Worm (Caenorhabditis elegans) whole organism, early embryonic: Measurements from ENCODE around the gene F53H2.1.

Source experiments
- aly-1 ChIP-seq: sonication (generic microtip); optimal IDR thresholded peaks from 2 replicates; lab custom pipeline; 2016; ENCODE audit warnings: missing genetic modification characterization, missing compliant biosample characterization
- ama-1 ChIP-seq: fragments of 150-350 bp; optimal IDR thresholded peaks from 2 replicates; lab custom pipeline; 2014
- ceh-13 ChIP-seq: fragments of 200-800 bp; sonication (Bioruptor generic); optimal IDR thresholded peaks from 2 replicates; lab custom pipeline; 2018; ENCODE audit warnings: mild to moderate bottlenecking, missing genetic modification characterization, missing compliant biosample characterization
- ceh-36 ChIP-seq: sonication (generic microtip); optimal IDR thresholded peaks from 2 replicates; lab custom pipeline; 2016; ENCODE audit warnings: missing genetic modification characterization, inconsistent platforms, missing compliant biosample characterization
- flt-1 ChIP-seq: fragments of 200-800 bp; sonication (Bioruptor generic); IDR thresholded peaks from 2 replicates; pipeline ENCODE4 v1.3.6; 2022; ENCODE audit warnings: missing genetic modification characterization, missing compliant biosample characterization
- hmg-4 ChIP-seq: fragments of 200-800 bp; sonication (Bioruptor generic); optimal IDR thresholded peaks from 2 replicates; lab custom pipeline; 2018; ENCODE audit warnings: mild to moderate bottlenecking, missing genetic modification characterization, missing compliant biosample characterization
- pes-1 ChIP-seq: fragments of 200-800 bp; sonication (Bioruptor generic); IDR thresholded peaks from 2 replicates; pipeline ENCODE4 v1.3.6; 2022; ENCODE audit warnings: missing genetic modification reagents, missing genetic modification characterization, missing compliant biosample characterization
- scrt-1 ChIP-seq: fragments of 200-800 bp; sonication (Bioruptor generic); IDR thresholded peaks from 2 replicates; pipeline ENCODE4 v1.3.6; 2022; ENCODE audit warnings: missing genetic modification characterization, missing compliant biosample characterization
- tbx-11 ChIP-seq: fragments of 200-800 bp; sonication (Bioruptor generic); IDR thresholded peaks from 2 replicates; pipeline ENCODE4 v1.3.6; 2022; ENCODE audit warnings: missing genetic modification characterization, missing compliant biosample characterization

- TF ChIP-seq ama-1 (lab: Kevin White, UChicago) (no peak), hmg-4 (no peak), tbx-11 (GFP tag; lab: Robert Waterston, UW) (no peak), flt-1 (no peak), pes-1 (GFP tag; lab: Robert Waterston, UW) (no peak), ceh-36 (tag; lab: Kevin White, UChicago) (no peak), aly-1 (no peak), scrt-1 (GFP tag; lab: Robert Waterston, UW) (no peak), ceh-13 (GFP tag; lab: Kevin White, UChicago) (no peak)
These were observed 30.3 kb downstream of the F53H2.1 start for ce11 chrV:20417809-20418208.
